Worm (Caenorhabditis elegans) whole organism, early embryonic: ENCODE measurements around the gene W01A11.1.
A peak's percentile ranks its signal among the peaks of the same experiment; 100 is the strongest.

ENCODE experiments used
- B0310.2 ChIP-seq: sonication (generic microtip); optimal IDR thresholded peaks from 2 replicates; lab custom pipeline; 2016; ENCODE audit warnings: mild to moderate bottlenecking, missing genetic modification characterization, missing compliant biosample characterization
- F13C5.2 ChIP-seq: sonication (generic microtip); optimal IDR thresholded peaks from 2 replicates; lab custom pipeline; 2017; ENCODE audit warnings: mild to moderate bottlenecking, missing genetic modification characterization, inconsistent platforms, missing compliant biosample characterization
- aly-1 ChIP-seq: sonication (generic microtip); optimal IDR thresholded peaks from 2 replicates; lab custom pipeline; 2016; ENCODE audit warnings: missing genetic modification characterization, missing compliant biosample characterization
- ama-1 ChIP-seq: fragments of 150-350 bp; optimal IDR thresholded peaks from 2 replicates; lab custom pipeline; 2014
- ceh-13 ChIP-seq: fragments of 200-800 bp; sonication (Bioruptor generic); optimal IDR thresholded peaks from 2 replicates; lab custom pipeline; 2018; ENCODE audit warnings: mild to moderate bottlenecking, missing genetic modification characterization, missing compliant biosample characterization
- ceh-36 ChIP-seq: sonication (generic microtip); optimal IDR thresholded peaks from 2 replicates; lab custom pipeline; 2016; ENCODE audit warnings: missing genetic modification characterization, inconsistent platforms, missing compliant biosample characterization
- ets-7 ChIP-seq: sonication (generic microtip); optimal IDR thresholded peaks from 2 replicates; lab custom pipeline; 2016; ENCODE audit warnings: missing genotype, missing genetic modification characterization, missing compliant biosample characterization
- flt-1 ChIP-seq: fragments of 200-800 bp; sonication (Bioruptor generic); IDR thresholded peaks from 2 replicates; pipeline ENCODE4 v1.3.6; 2022; ENCODE audit warnings: missing genetic modification characterization, missing compliant biosample characterization
- hmbx-1 ChIP-seq: sonication (generic microtip); optimal IDR thresholded peaks from 2 replicates; lab custom pipeline; 2016; ENCODE audit warnings: mild to moderate bottlenecking, missing genetic modification characterization, missing compliant biosample characterization
- hmg-4 ChIP-seq: fragments of 200-800 bp; sonication (Bioruptor generic); optimal IDR thresholded peaks from 2 replicates; lab custom pipeline; 2018; ENCODE audit warnings: mild to moderate bottlenecking, missing genetic modification characterization, missing compliant biosample characterization
- hnd-1 ChIP-seq: sonication (generic microtip); optimal IDR thresholded peaks from 2 replicates; lab custom pipeline; 2016; ENCODE audit warnings: missing genetic modification characterization, missing compliant biosample characterization
- pes-1 ChIP-seq: fragments of 200-800 bp; sonication (Bioruptor generic); IDR thresholded peaks from 2 replicates; pipeline ENCODE4 v1.3.6; 2022; ENCODE audit warnings: missing genetic modification reagents, missing genetic modification characterization, missing compliant biosample characterization
- scrt-1 ChIP-seq: fragments of 200-800 bp; sonication (Bioruptor generic); IDR thresholded peaks from 2 replicates; pipeline ENCODE4 v1.3.6; 2022; ENCODE audit warnings: missing genetic modification characterization, missing compliant biosample characterization
- sea-1 ChIP-seq: fragments of 200-800 bp; sonication (Bioruptor generic); conservative IDR thresholded peaks from 2 replicates; pipeline ENCODE4 v1.3.6; 2022; ENCODE audit warnings: missing genetic modification characterization, missing compliant biosample characterization
- tbx-11 ChIP-seq: fragments of 200-800 bp; sonication (Bioruptor generic); IDR thresholded peaks from 2 replicates; pipeline ENCODE4 v1.3.6; 2022; ENCODE audit warnings: missing genetic modification characterization, missing compliant biosample characterization
- tbx-37 ChIP-seq: fragments of 200-800 bp; sonication (Bioruptor generic); conservative IDR thresholded peaks from 2 replicates; pipeline ENCODE4 v1.3.6; 2022; ENCODE audit warnings: missing genetic modification reagents, missing genetic modification characterization, missing compliant biosample characterization
- tra-4 ChIP-seq: sonication (generic microtip); optimal IDR thresholded peaks from 2 replicates; lab custom pipeline; 2017; ENCODE audit warnings: missing genetic modification characterization, missing compliant biosample characterization

The W01A11.1 gene

ce11 chrV:6462606-6463005 lies 36.4 kb upstream of the W01A11.1 start:
- TF ChIP-seq ceh-13 (GFP tag; lab: Kevin White, UChicago) (no peak), hmg-4 (GFP tag; lab: Kevin White, UChicago) (no peak), ceh-36 (tag; lab: Kevin White, UChicago) (no peak), aly-1 (tag; lab: Kevin White, UChicago) (no peak), ets-7 (tag; lab: Kevin White, UChicago) (no peak), scrt-1 (GFP tag; lab: Robert Waterston, UW) (no peak), tbx-37 (GFP tag; lab: Robert Waterston, UW) (no peak), pes-1 (no peak), sea-1 (GFP tag; lab: Robert Waterston, UW) (no peak), ama-1 (lab: Kevin White, UChicago) (no peak), hnd-1 (no peak), hmbx-1 (no peak), tbx-11 (GFP tag; lab: Robert Waterston, UW) (no peak)

- TF ChIP-seq F13C5.2 (tag; lab: Kevin White, UChicago) = no peak
- TF ChIP-seq hmbx-1 = no peak
- no peak for TF ChIP-seq ets-7 (tag; lab: Kevin White, UChicago)
- TF ChIP-seq ceh-36 (tag; lab: Kevin White, UChicago) = no peak
- TF ChIP-seq sea-1 (GFP tag; lab: Robert Waterston, UW) = no peak
- no peak for TF ChIP-seq scrt-1 (GFP tag; lab: Robert Waterston, UW)
- TF ChIP-seq hmg-4 (GFP tag; lab: Kevin White, UChicago) = no peak
- no peak for TF ChIP-seq aly-1 (tag; lab: Kevin White, UChicago)
- no peak for TF ChIP-seq ama-1 (lab: Kevin White, UChicago)
- TF ChIP-seq B0310.2 = no peak
- no peak for TF ChIP-seq pes-1
- no peak for TF ChIP-seq tbx-11 (GFP tag; lab: Robert Waterston, UW)
- TF ChIP-seq tra-4 (tag; lab: Kevin White, UChicago) = no peak
- TF ChIP-seq tbx-37 (GFP tag; lab: Robert Waterston, UW) = no peak
- no peak for TF ChIP-seq hnd-1
- no peak for TF ChIP-seq ceh-13 (GFP tag; lab: Kevin White, UChicago)
- TF ChIP-seq flt-1 = no peak
These were observed 34.8 kb upstream of the W01A11.1 start for ce11 chrV:6464238-6464637.

- TF ChIP-seq F13C5.2 (tag; lab: Kevin White, UChicago) (no peak), ceh-13 (GFP tag; lab: Kevin White, UChicago) (no peak), pes-1 (no peak), flt-1 (no peak), hmbx-1 (no peak), hmg-4 (GFP tag; lab: Kevin White, UChicago) (no peak)
These were observed 34.3 kb upstream of the W01A11.1 start, which contains the start of gene unc-83 for ce11 chrV:6464765-6465164. TSS of gene unc-83 (plus strand) at chrV:6465065.

ce11 chrV:6467676-6468075 lies 31.3 kb upstream of the W01A11.1 start:
- no peak for TF ChIP-seq B0310.2
- no peak for TF ChIP-seq flt-1
- TF ChIP-seq tra-4 (tag; lab: Kevin White, UChicago) = no peak
- no peak for TF ChIP-seq pes-1
- TF ChIP-seq hmg-4 (GFP tag; lab: Kevin White, UChicago) = no peak
- no peak for TF ChIP-seq ama-1 (lab: Kevin White, UChicago)
- TF ChIP-seq ceh-36 (tag; lab: Kevin White, UChicago) = no peak
- TF ChIP-seq tbx-11 (GFP tag; lab: Robert Waterston, UW) = no peak
- no peak for TF ChIP-seq sea-1 (GFP tag; lab: Robert Waterston, UW)

- no peak for TF ChIP-seq tra-4 (tag; lab: Kevin White, UChicago)
- no peak for TF ChIP-seq scrt-1 (GFP tag; lab: Robert Waterston, UW)
- no peak for TF ChIP-seq pes-1
- TF ChIP-seq B0310.2 = no peak
These were observed 27.8 kb upstream of the W01A11.1 start for ce11 chrV:6471208-6471607.

ce11 chrV:6476026-6476425 lies 23.0 kb upstream of the W01A11.1 start:
- TF ChIP-seq tbx-37 (GFP tag; lab: Robert Waterston, UW) = no peak

- TF ChIP-seq F13C5.2 (tag; lab: Kevin White, UChicago) (peak; percentile 3), aly-1 (tag; lab: Kevin White, UChicago) (no peak)
These were observed 13.9 kb upstream of the W01A11.1 start for ce11 chrV:6485109-6485508.

ce11 chrV:6487878-6488277 lies 11.1 kb upstream of the W01A11.1 start:
- no peak for TF ChIP-seq hmbx-1
- TF ChIP-seq hmg-4 (GFP tag; lab: Kevin White, UChicago) = no peak
- no peak for TF ChIP-seq pes-1
- no peak for TF ChIP-seq hnd-1
- TF ChIP-seq tra-4 (tag; lab: Kevin White, UChicago) = no peak
- no peak for TF ChIP-seq ama-1 (lab: Kevin White, UChicago)
- no peak for TF ChIP-seq tbx-37 (GFP tag; lab: Robert Waterston, UW)
- TF ChIP-seq flt-1 = no peak
- no peak for TF ChIP-seq F13C5.2 (tag; lab: Kevin White, UChicago)
- no peak for TF ChIP-seq B0310.2
- TF ChIP-seq scrt-1 (GFP tag; lab: Robert Waterston, UW) = no peak
- TF ChIP-seq aly-1 (tag; lab: Kevin White, UChicago) = no peak
- TF ChIP-seq ceh-36 (tag; lab: Kevin White, UChicago) = no peak
- TF ChIP-seq ceh-13 (GFP tag; lab: Kevin White, UChicago) = no peak

ce11 chrV:6488849-6489248 lies 10.2 kb upstream of the W01A11.1 start, which contains the start of gene lec-10:
TSS of gene lec-10 (minus strand) at chrV:6489120.
- TF ChIP-seq aly-1 (tag; lab: Kevin White, UChicago) = no peak
- TF ChIP-seq ets-7 (tag; lab: Kevin White, UChicago) = no peak
- no peak for TF ChIP-seq pes-1
- no peak for TF ChIP-seq F13C5.2 (tag; lab: Kevin White, UChicago)
- TF ChIP-seq hnd-1 = no peak
- TF ChIP-seq hmbx-1 = no peak
- no peak for TF ChIP-seq sea-1 (GFP tag; lab: Robert Waterston, UW)
- TF ChIP-seq tra-4 (tag; lab: Kevin White, UChicago) = no peak
- no peak for TF ChIP-seq ama-1 (lab: Kevin White, UChicago)
- no peak for TF ChIP-seq tbx-37 (GFP tag; lab: Robert Waterston, UW)
- no peak for TF ChIP-seq hmg-4 (GFP tag; lab: Kevin White, UChicago)
- TF ChIP-seq tbx-11 (GFP tag; lab: Robert Waterston, UW) = no peak
- no peak for TF ChIP-seq ceh-13 (GFP tag; lab: Kevin White, UChicago)
- no peak for TF ChIP-seq B0310.2
- TF ChIP-seq scrt-1 (GFP tag; lab: Robert Waterston, UW) = no peak
- no peak for TF ChIP-seq ceh-36 (tag; lab: Kevin White, UChicago)
- no peak for TF ChIP-seq flt-1
